Worm (Caenorhabditis elegans): ENCODE results near the gene Y41E3.1.
"Not testable (repeated sequence)": the region's sequence is repeated elsewhere in the genome, so short reads cannot be mapped to it uniquely, and the experiment has no call there.

Y41E3.1 gene

ce11 chrIV:14958551-14958950, at the start of gene Y41E3.1:
Y41E3.1 (minus strand) TSS chrIV:14958874.
- TF ChIP-seq blmp-1 (tag; optimal IDR thresholded peaks at IDR 0.05) = no peak
- TF ChIP-seq ztf-11 (tag; optimal IDR thresholded peaks at IDR 0.05) = no peak
- no peak for TF ChIP-seq cnd-1 (tag; optimal IDR thresholded peaks at IDR 0.05)
- TF ChIP-seq ceh-39 (tag; optimal IDR thresholded peaks at IDR 0.05) = no peak
- no peak for TF ChIP-seq elt-1 (tag; optimal IDR thresholded peaks at IDR 0.05; ENCODE audit: borderline replicate concordance, insufficient read depth)
- TF ChIP-seq unc-120 (tag; optimal IDR thresholded peaks at IDR 0.05; ENCODE audit: poor library complexity, severe bottlenecking) = no peak

- TF ChIP-seq lsy-2 (tag; optimal IDR thresholded peaks at IDR 0.05) (no peak), pha-4 (tag; optimal IDR thresholded peaks at IDR 0.05) (no peak), M03D4.4 (tag; optimal IDR thresholded peaks at IDR 0.05) (no peak), bed-3 (GFP tag; optimal IDR thresholded peaks at IDR 0.05) (no peak), nhr-76 (tag; optimal IDR thresholded peaks at IDR 0.05) (no peak), ham-2 (GFP tag; optimal IDR thresholded peaks at IDR 0.05) (no peak), blmp-1 (tag; optimal IDR thresholded peaks at IDR 0.05) (no peak), nhr-12 (tag; optimal IDR thresholded peaks at IDR 0.05) (no peak), mls-2 (tag; optimal IDR thresholded peaks at IDR 0.05) (no peak), hlh-1 (tag; optimal IDR thresholded peaks at IDR 0.05) (no peak), mep-1 (tag; optimal IDR thresholded peaks at IDR 0.05) (no peak), ceh-43 (GFP tag; optimal IDR thresholded peaks at IDR 0.05) (no peak), elt-1 (tag; optimal IDR thresholded peaks at IDR 0.05; ENCODE audit: borderline replicate concordance, insufficient read depth) (no peak)
Measured at ce11 chrIV:15008200-15008599, 49.5 kb upstream of the Y41E3.1 start.

DNA sequence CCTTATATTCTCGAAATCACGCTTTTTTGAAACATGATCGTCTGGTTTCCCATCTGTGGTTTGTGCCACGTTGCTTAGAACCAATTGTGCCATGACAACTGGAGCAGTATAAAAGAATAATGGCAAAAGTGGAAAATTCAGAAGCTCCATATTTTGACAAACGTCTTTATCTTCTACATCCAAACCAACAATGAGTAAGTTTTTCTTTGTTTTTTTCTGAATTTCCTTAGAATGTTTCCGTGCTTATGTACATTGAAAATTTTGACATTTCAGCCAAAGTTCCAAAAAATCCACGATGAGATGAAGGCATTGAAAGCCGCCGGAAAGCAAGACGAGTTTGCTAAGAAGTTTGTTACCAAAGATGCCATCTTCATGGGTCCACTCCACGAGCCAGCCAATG, 47.8 kb upstream of the Y41E3.1 start, which contains the start of gene Y41E3.6:
TSS of gene Y41E3.6 (plus strand) at position 301 of the 400 bp plus-strand sequence.
- TF ChIP-seq hlh-1, lsy-2, blmp-1 (tag; optimal IDR thresholded peaks at IDR 0.05): not testable (repeated sequence)

- TF ChIP-seq elt-3 (tag; optimal IDR thresholded peaks at IDR 0.05) = no peak
- TF ChIP-seq unc-120 (tag; optimal IDR thresholded peaks at IDR 0.05; ENCODE audit: poor library complexity, severe bottlenecking) = no peak
- no peak for TF ChIP-seq ceh-83 (GFP tag; optimal IDR thresholded peaks at IDR 0.05)
- TF ChIP-seq pha-4 (tag; optimal IDR thresholded peaks at IDR 0.05) = no peak
Measured at ce11 chrIV:14986684-14987083, 28.0 kb upstream of the Y41E3.1 start, which contains the start of gene dpy-4. dpy-4 (minus strand) TSS chrIV:14986784.

DNA sequence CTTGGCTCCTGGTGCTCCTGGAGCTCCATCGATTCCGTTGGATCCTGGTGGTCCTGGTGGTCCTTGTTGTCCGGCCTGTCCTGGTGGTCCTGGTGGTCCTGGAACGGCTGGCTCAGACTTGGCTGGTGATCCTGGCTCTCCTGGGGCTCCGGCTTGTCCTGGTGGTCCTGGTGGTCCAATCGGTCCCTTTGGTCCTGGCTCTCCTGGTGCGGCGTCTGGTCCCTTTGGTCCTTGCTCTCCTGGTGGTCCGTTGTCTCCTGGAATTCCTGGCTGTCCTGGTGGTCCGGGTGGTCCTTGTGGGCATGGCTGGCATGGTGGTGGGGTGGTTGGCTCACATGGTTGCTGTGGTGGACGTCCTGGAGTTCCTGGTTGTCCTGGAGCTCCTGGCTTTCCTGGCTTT, 27.2 kb upstream of the Y41E3.1 start:
- no peak for TF ChIP-seq zip-8 (tag; optimal IDR thresholded peaks at IDR 0.05)
- no peak for TF ChIP-seq hlh-1 (tag; optimal IDR thresholded peaks at IDR 0.05)
- TF ChIP-seq nhr-28 (tag; optimal IDR thresholded peaks at IDR 0.05) = no peak
- no peak for TF ChIP-seq mep-1 (tag; optimal IDR thresholded peaks at IDR 0.05)
- no peak for TF ChIP-seq cnd-1 (tag; optimal IDR thresholded peaks at IDR 0.05)
- TF ChIP-seq ceh-43 (GFP tag; optimal IDR thresholded peaks at IDR 0.05) = no peak
- no peak for TF ChIP-seq unc-62 (GFP tag; optimal IDR thresholded peaks at IDR 0.05)
- no peak for TF ChIP-seq blmp-1 (tag; optimal IDR thresholded peaks at IDR 0.05)
- TF ChIP-seq unc-39 (tag; optimal IDR thresholded peaks at IDR 0.05) = no peak
- no peak for TF ChIP-seq elt-1 (tag; optimal IDR thresholded peaks at IDR 0.05; ENCODE audit: borderline replicate concordance, insufficient read depth)
- no peak for TF ChIP-seq elt-3 (tag; optimal IDR thresholded peaks at IDR 0.05)
- TF ChIP-seq nhr-12 (tag; optimal IDR thresholded peaks at IDR 0.05) = no peak
- no peak for TF ChIP-seq sptf-1 (tag; optimal IDR thresholded peaks at IDR 0.05)
- no peak for TF ChIP-seq mab-5 (tag; optimal IDR thresholded peaks at IDR 0.05)
- TF ChIP-seq tbx-8 (GFP tag; optimal IDR thresholded peaks at IDR 0.05) = no peak
- no peak for TF ChIP-seq nhr-76 (tag; optimal IDR thresholded peaks at IDR 0.05)
- no peak for TF ChIP-seq pha-4 (tag; optimal IDR thresholded peaks at IDR 0.05)
- no peak for TF ChIP-seq ceh-83 (GFP tag; optimal IDR thresholded peaks at IDR 0.05)
- no peak for TF ChIP-seq nhr-237 (tag; optimal IDR thresholded peaks at IDR 0.05)

DNA sequence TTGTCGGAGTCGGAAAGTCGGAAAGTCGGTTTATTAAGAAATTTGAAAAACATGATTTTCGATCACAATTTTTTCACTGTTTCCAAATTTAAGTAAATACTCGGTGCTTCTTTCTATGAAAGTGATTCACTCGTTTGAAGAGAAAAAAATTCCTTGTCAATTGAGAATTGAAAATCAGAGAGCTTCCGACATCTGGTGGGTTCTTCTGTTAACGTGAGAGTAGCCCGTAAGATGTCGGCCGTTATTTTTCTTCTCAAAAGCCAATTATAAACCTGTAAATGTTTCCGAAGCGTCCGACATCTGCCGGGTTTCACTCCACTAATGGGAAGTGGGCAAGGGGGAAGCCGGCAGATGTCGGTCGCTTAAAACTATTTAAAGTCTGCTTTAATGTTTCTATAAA, 26.3 kb upstream of the Y41E3.1 start:
- TF ChIP-seq flh-1 (GFP tag; optimal IDR thresholded peaks at IDR 0.05) (no peak), ztf-11 (tag; optimal IDR thresholded peaks at IDR 0.05) (no peak), unc-120 (tag; optimal IDR thresholded peaks at IDR 0.05; ENCODE audit: poor library complexity, severe bottlenecking) (no peak), lin-32 (GFP tag; optimal IDR thresholded peaks at IDR 0.05) (no peak), bed-3 (GFP tag; optimal IDR thresholded peaks at IDR 0.05) (no peak), sptf-1 (tag; optimal IDR thresholded peaks at IDR 0.05) (no peak), hlh-1 (tag; optimal IDR thresholded peaks at IDR 0.05) (no peak), nhr-76 (tag; optimal IDR thresholded peaks at IDR 0.05) (no peak), zip-8 (tag; optimal IDR thresholded peaks at IDR 0.05) (no peak), snpc-4 (tag; optimal IDR thresholded peaks at IDR 0.05) (no peak), lin-13 (tag; optimal IDR thresholded peaks at IDR 0.05) (no peak), elt-1 (tag; optimal IDR thresholded peaks at IDR 0.05; ENCODE audit: borderline replicate concordance, insufficient read depth) (no peak), nhr-28 (tag; optimal IDR thresholded peaks at IDR 0.05) (no peak)

Measured in whole organism, mixed stage, embryonic.